Fruit fly (Drosophila melanogaster) whole organism: Measurements from ENCODE around the gene CG43049.

Source experiments
- CG8478 ChIP-seq: fragments of >200 bp; optimal IDR thresholded peaks from 2 replicates; lab custom pipeline; 2018; ENCODE audit warnings: inconsistent platforms
- Dll ChIP-seq: fragments of >200 bp; optimal IDR thresholded peaks from 2 replicates; lab custom pipeline; 2017
- EcR ChIP-seq, 2 experiments: fragments of >200 bp; optimal IDR thresholded peaks; 2 replicates each; lab custom pipeline; 2017; ENCODE audit warnings: missing biosample characterization in 2 of 2, missing genetic modification characterization in 2 of 2, missing genetic modification reagents in 2 of 2
- pan ChIP-seq: fragments of >200 bp; optimal IDR thresholded peaks from 2 replicates; lab custom pipeline; 2017
- psq ChIP-seq: fragments of >200 bp; optimal IDR thresholded peaks from 2 replicates; lab custom pipeline; 2017
- usp ChIP-seq: fragments of >200 bp; optimal IDR thresholded peaks from 2 replicates; lab custom pipeline; 2017; ENCODE audit warnings: missing biosample characterization, missing genetic modification characterization, mixed read lengths

DNA sequence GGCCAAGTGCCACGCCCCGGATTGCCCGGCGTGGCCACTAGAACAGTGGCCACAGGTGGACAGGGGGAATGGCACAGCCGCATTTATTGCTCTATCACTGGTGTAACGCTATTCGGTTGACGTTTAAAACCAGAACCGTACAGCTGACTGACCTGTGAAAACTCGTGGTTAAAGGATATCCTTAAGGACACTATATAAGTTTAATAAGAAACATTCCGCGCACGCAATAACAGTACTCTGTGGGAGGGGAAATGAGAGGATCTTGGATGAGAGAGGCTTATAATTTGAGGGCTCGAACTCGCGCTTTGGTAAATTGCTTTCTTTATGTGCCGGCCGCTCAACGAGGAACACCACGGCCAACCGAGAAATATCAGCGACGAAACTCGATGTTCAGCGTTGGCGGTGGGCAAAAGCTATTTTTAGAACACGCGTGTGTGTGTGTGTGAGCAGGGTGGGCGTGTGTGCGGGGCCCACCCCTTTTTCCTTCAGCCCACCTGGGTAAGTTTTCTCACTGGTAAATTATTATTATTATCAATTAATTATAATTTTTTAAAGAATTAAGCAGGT is 28.5 kb upstream of the CG43049 start:
- TF ChIP-seq psq (lab: Kevin White, UChicago) (no peak), Dll (lab: Kevin White, UChicago) (no peak), usp (GFP tag; lab: Kevin White, UChicago) (no peak), EcR (GFP tag; optimal IDR thresholded peaks at IDR 0.05; lab: Kevin White, UChicago) (no peak), CG8478 (no peak), pan (lab: Kevin White, UChicago) (no peak)
